Fruit fly (Drosophila melanogaster): ENCODE results near the gene CG3226.

CG3226 gene

dm6 chrX:6656023-6656594 lies 2.1 kb upstream of the CG3226 start (continued):
- TF ChIP-seq gsb-n (tag; optimal IDR thresholded peaks at IDR 0.05), result peak; percentile 52
- TF ChIP-seq CG13424 (tag; optimal IDR thresholded peaks at IDR 0.05), result peak; percentile 85
- TF ChIP-seq Pdp1 (GFP tag; optimal IDR thresholded peaks at IDR 0.05), result peak; percentile 70 to 89
- TF ChIP-seq Deaf1 (tag; optimal IDR thresholded peaks at IDR 0.05), result peak; percentile 47
- TF ChIP-seq Ets97D (GFP tag; optimal IDR thresholded peaks at IDR 0.05), result peak; percentile 48
- peak; percentile 59 for TF ChIP-seq emc (GFP tag; optimal IDR thresholded peaks at IDR 0.05)
- TF ChIP-seq CG33213 (GFP tag; optimal IDR thresholded peaks at IDR 0.05), result peak; percentile 78
- peak; percentile 79 for TF ChIP-seq fu2 (GFP tag; optimal IDR thresholded peaks at IDR 0.05)
- peak; percentile 64 for TF ChIP-seq ssp (GFP tag; IDR thresholded peaks at IDR 0.05)
- TF ChIP-seq ci (GFP tag; IDR thresholded peaks at IDR 0.05), result peak; percentile 67; the same call in 2 of the 3 replicates
- peak; percentile 63 for TF ChIP-seq ac (GFP tag; optimal IDR thresholded peaks at IDR 0.05)
- peak; percentile 57 for TF ChIP-seq CG6272 (GFP tag; IDR thresholded peaks at IDR 0.05)
- no peak for TF ChIP-seq CG15073 (GFP tag; optimal IDR thresholded peaks at IDR 0.05)
- no peak for TF ChIP-seq dan (GFP tag; IDR thresholded peaks at IDR 0.05)
- peak; percentile 77 for TF ChIP-seq gcm (GFP tag; optimal IDR thresholded peaks at IDR 0.05)
- peak; percentile 34; the same call in 1 of the 2 replicates for TF ChIP-seq MBD-R2 (GFP tag; IDR thresholded peaks at IDR 0.05)
- peak; percentile 78 for TF ChIP-seq CG8944 (GFP tag; optimal IDR thresholded peaks at IDR 0.05)
- TF ChIP-seq nau (GFP tag; optimal IDR thresholded peaks at IDR 0.05), result peak; percentile 83
- TF ChIP-seq grn (GFP tag; optimal IDR thresholded peaks at IDR 0.05), result peak; percentile 32
- peak; percentile 20 for TF ChIP-seq ab (GFP tag; optimal IDR thresholded peaks at IDR 0.05)
- TF ChIP-seq E2f1 (GFP tag; IDR thresholded peaks at IDR 0.05), result peak; percentile 78
- peak; percentile 87 for TF ChIP-seq CG18619 (GFP tag; optimal IDR thresholded peaks at IDR 0.05)
- TF ChIP-seq CG4424 (GFP tag; optimal IDR thresholded peaks at IDR 0.05), result peak; percentile 86
- TF ChIP-seq odd (GFP tag; optimal IDR thresholded peaks at IDR 0.05), result peak; percentile 78
- TF ChIP-seq aop (GFP tag; IDR thresholded peaks at IDR 0.05), result 0 out of 2 replicates have a peak, but pooled peaks have one; percentile 31
- TF ChIP-seq vfl (GFP tag; optimal IDR thresholded peaks at IDR 0.05), result peak; percentile 72
- TF ChIP-seq CG10979 (tag; optimal IDR thresholded peaks at IDR 0.05), result peak; percentile 82
- peak; percentile 80 for TF ChIP-seq D19A (tag; optimal IDR thresholded peaks at IDR 0.05)
- peak; percentile 57 for TF ChIP-seq Awh (GFP tag; IDR thresholded peaks at IDR 0.05)
- TF ChIP-seq CG11093 (GFP tag; IDR thresholded peaks at IDR 0.05), result peak; percentile 79
- TF ChIP-seq CG13775 (GFP tag; optimal IDR thresholded peaks at IDR 0.05), result peak; percentile 80
- peak; percentile 77 for TF ChIP-seq tup (GFP tag; optimal IDR thresholded peaks at IDR 0.05)
- TF ChIP-seq lmd (GFP tag; IDR thresholded peaks at IDR 0.05), result peak; percentile 87
- TF ChIP-seq abd-A (tag; optimal IDR thresholded peaks at IDR 0.05), result no peak
- no peak for TF ChIP-seq D (optimal IDR thresholded peaks at IDR 0.05)
- TF ChIP-seq D (GFP tag; optimal IDR thresholded peaks at IDR 0.05), result peak; percentile 79
- no peak for TF ChIP-seq CG1832 (GFP tag; optimal IDR thresholded peaks at IDR 0.05)
- no peak for TF ChIP-seq Dip2 (GFP tag; IDR thresholded peaks at IDR 0.05)
- peak; percentile 85 for TF ChIP-seq CG18262 (tag; optimal IDR thresholded peaks at IDR 0.05)
- TF ChIP-seq psq (GFP tag; optimal IDR thresholded peaks at IDR 0.05), result peak; percentile 30
- TF ChIP-seq slp2 (GFP tag; optimal IDR thresholded peaks at IDR 0.05), result peak; percentile 85
- peak; percentile 86 for TF ChIP-seq phol (tag; optimal IDR thresholded peaks at IDR 0.05)
- TF ChIP-seq CG30431 (GFP tag; optimal IDR thresholded peaks at IDR 0.05), result peak; percentile 76
- TF ChIP-seq vnd (GFP tag; IDR thresholded peaks at IDR 0.05; ENCODE audit: partially characterized antibody), result no peak
- TF ChIP-seq Nf-YB (GFP tag; optimal IDR thresholded peaks at IDR 0.05), result peak; percentile 71
- TF ChIP-seq CG15011 (GFP tag; optimal IDR thresholded peaks at IDR 0.05), result peak; percentile 80
- TF ChIP-seq CG9817 (tag; optimal IDR thresholded peaks at IDR 0.05), result peak; percentile 78
- TF ChIP-seq Optix (GFP tag; IDR thresholded peaks at IDR 0.05), result peak; percentile 69
- peak; percentile 80 for TF ChIP-seq HLH54F (GFP tag; optimal IDR thresholded peaks at IDR 0.05)
- TF ChIP-seq CG10543 (GFP tag; optimal IDR thresholded peaks at IDR 0.05), result peak; percentile 54
- TF ChIP-seq sens (GFP tag), result peak; percentile 96

Measured in whole organism, embryonic.